Fruit fly (Drosophila melanogaster): ENCODE measurements around the gene CG3225.

The CG3225 gene

DNA sequence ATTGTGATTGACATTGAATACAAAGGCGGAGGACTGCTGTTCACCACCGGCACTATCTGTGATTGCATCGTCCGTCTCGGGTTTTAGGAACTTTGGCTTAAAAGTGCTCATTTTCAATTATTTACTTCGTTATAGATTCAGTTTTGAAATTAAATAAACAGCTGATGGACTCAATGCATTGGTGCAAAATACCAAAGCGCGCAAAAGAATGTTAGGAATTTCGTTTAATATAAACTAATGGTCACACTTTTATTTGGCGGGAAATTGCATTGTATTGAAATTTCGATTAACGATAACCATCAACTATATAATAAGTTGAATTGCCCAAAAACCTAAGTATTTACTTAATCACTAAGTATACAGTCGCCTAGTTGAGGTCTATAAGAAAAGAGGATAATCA is at the start of gene CG3225:
TSS of gene CG3225 (minus strand) at position 190 of the 400 bp plus-strand sequence.
- no peak for TF ChIP-seq noc (tag; optimal IDR thresholded peaks at IDR 0.05)

DNA sequence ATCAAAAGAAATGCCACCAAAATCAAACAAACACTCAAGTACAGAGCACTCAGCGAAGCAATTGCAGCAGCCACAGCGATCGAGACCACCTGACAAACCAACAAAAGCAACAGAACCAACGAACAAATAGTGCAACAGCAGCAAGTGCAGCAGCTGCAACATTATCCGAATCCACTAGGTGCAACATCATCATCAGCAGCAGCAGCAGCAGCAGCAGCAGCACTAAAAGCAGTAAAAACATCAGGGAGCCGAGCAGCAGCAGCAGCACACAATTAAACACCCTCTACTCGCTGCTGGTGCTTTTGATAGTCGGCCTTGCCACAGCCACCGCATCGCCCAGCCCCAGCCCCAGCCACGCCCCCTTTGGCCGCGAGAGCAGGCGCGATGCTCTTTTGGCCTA is 47.4 kb upstream of the CG3225 start:
- TF ChIP-seq noc (tag; optimal IDR thresholded peaks at IDR 0.05) = no peak

DNA sequence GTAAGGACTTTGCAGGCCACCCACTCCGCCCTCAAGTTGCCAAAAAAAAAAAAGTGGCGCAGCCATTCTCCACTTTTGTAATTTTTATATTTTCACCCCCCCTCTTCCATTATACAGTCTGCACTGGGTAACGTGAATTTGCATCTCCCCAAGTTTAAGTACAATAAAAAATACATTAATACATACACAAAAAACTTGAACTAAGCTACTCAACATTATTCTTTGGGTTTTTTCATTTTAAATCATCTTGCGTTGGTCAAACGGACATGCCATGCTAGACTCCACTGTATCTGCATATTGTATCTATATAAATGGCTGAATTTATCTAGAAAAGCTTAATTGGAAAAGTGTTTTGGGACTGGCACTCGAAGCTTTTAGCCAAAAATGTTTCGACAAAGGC is 43.5 kb upstream of the CG3225 start:
- TF ChIP-seq noc (tag; optimal IDR thresholded peaks at IDR 0.05) = no peak

DNA sequence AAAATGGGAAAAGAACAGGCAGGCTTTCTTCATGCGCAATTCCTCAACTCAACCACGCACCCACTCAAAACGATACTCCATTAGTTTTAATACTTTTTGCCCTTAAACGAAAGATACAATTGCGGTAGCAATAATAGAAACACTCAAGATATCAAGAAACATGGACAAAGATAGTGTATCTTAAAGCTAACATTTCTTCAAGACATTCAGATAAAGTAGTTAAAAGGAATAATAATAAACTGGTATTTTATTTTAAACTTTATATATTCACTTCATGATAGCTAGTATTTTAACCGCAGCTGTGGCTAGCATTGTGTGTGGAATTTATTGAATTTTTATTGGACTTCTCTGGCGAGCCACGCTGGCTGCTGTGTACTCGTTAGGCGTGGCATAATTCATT is 38.1 kb upstream of the CG3225 start:
- TF ChIP-seq noc (tag; optimal IDR thresholded peaks at IDR 0.05) = peak; percentile 17

DNA sequence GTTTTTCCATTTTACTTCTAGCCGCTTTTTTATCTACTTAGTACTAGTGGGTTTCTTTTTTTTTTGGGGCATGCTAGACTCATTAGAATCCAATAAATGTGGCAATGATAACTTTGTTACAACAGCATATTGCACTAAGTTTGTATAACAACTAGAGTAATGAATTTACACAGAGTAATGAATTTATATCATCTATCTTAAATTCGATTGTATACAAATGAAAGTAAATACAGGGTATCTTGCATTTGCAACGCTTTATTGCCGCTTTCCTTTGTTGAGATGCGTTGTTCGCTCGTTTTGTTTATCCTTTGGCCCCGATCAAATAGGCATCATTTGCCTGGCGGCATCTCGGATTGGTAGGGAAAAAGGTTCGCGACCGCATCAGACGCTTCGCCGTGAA is 36.8 kb upstream of the CG3225 start:
- TF ChIP-seq noc (tag; optimal IDR thresholded peaks at IDR 0.05) = no peak

DNA sequence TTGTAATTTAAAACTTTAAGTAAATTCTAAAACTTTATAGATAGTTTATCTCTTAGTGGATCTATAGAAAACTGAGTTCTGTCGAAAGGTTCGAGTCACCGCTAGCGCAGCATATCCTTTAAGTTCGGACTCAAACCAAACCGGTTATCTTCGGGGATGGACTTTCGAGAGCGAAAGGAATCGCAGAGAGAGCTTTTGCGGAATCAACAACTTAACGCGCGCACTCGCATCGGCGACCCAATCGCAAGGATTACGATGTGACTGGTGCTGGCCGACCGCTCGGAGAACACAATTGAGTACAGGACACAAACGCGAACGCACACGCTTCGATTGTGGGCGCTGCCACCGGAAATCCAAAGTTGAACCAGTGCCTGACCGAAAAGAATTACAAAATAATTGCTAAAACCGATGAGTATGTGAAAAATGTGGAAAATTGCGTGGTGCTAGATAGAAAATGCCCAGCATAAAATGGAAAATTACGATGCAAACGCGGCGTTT is 34.6 kb upstream of the CG3225 start, which contains the start of gene smog:
TSS of gene smog (plus strand) at position 260 of the 498 bp plus-strand sequence.
- no peak for TF ChIP-seq noc (tag; optimal IDR thresholded peaks at IDR 0.05)

DNA sequence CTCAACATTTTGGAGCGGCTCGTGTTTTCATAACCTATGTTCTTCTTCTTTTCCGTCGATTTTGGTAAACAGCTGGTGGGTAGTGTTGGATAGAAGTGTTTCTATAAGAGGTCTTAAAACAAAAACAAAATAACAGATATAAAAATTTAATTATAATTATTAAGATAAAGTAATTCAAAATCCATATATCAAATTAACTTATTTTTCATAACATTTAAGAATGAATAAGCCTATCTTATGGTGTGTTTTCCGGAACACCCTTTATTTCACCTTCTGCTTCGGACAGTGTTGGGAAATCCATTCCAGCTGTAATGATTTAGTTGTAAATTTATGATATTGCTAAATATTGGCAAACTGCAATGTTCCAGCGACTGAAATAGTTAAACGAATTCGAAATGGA is 32.3 kb upstream of the CG3225 start, which contains the start of the genes mRpS2 and Mon1:
TSS of gene mRpS2 (minus strand) at position 64 of the 400 bp plus-strand sequence.
TSS of gene Mon1 (plus strand) at position 286 of the 400 bp plus-strand sequence.
- TF ChIP-seq noc (tag; optimal IDR thresholded peaks at IDR 0.05) = peak; percentile 94

DNA sequence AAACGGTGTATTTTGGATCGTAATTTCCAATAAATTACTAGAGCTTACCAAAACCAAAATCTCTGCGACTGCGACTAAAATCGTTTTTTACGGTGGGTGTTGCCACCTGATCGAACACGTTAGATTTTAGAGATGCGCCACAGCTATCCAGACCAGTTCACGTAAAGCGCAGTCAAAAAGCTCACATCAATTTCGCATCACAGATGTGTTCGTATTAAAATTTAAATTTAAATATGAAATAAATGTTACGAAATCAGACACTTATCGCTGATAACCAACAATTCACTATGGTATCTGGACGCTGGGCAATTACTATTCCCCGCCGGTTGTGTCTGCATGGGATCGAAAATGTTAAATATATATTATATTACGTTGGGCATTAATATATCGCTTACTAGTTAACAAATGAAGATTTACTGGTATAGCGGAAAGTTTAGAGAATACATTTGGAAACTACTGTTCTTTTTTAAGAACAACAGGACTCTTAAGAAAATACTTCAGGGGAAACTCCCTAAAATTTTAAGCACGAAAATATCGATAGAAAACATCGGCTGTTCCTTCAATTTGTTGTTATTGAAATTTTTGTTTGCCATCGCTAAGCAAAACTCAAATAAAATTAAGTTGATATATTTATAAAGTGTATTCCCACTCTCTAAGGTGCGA is 29.3 kb upstream of the CG3225 start, which contains the start of the genes mxt and CG11927:
TSS of gene mxt (minus strand) at position 105 of the 663 bp plus-strand sequence.
TSS of gene CG11927 (plus strand) at position 576 of the 663 bp plus-strand sequence.
- TF ChIP-seq noc (tag; optimal IDR thresholded peaks at IDR 0.05) = no peak

DNA sequence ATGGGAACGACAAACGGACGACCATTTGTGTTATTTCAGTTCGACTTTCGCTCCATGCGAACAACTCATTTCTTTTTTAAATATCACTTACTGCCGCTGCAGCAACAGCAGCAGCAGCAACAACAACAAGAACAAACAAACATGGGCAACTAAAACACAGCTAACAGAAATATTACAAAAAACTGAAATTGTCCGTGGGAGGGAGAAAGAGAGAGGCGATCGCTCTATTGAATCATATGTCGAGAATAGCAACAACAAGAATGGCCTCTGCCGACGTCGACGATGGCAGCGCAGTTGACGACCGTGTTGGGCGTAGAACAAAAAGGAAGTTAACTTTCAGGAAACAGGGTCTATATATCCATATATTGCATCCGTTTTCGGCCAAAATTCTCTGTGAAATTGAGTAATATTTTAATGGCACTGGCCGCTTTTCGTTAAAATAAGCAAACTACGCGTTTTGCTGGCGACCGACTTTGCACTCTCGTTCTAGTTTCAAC is 28.6 kb upstream of the CG3225 start:
- no peak for TF ChIP-seq noc (tag; optimal IDR thresholded peaks at IDR 0.05)

DNA sequence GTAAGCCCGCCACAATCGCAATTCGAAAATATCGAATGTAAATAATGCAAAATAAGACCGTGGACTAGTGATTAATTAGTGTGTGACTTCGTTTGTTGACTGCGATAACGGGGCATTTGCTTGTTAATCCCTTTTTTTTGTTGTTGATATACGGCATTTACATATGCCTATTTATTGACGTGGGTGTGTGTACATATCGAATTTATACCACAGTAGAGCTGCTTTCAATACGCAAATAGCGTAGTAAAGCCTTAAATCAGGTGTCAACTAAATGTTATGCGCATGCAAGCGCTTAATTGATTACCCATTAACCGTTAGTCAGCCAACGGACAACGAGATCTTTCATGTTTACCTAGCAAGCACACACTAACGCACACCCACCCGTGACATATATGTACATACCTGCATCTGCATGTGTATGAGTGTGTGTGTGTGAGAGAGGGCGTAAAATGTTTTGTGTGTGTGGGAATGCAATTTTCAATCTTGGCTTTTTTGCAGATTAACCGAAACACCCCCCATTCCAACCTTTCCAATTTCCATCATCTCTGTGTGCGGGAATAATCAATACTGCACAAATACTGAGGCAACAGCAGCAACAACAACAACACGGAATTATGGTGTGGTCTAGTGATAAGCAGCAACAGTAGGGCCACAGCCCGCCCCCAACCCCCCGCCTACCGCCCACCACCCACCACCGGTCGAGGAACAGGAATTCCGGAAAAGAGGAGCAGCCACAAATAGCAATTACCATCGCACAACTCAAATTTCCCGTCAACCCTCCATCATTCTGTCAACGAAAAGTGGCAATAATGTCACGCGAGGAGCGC is 20.7 kb upstream of the CG3225 start:
- no peak for TF ChIP-seq noc (tag; optimal IDR thresholded peaks at IDR 0.05)

DNA sequence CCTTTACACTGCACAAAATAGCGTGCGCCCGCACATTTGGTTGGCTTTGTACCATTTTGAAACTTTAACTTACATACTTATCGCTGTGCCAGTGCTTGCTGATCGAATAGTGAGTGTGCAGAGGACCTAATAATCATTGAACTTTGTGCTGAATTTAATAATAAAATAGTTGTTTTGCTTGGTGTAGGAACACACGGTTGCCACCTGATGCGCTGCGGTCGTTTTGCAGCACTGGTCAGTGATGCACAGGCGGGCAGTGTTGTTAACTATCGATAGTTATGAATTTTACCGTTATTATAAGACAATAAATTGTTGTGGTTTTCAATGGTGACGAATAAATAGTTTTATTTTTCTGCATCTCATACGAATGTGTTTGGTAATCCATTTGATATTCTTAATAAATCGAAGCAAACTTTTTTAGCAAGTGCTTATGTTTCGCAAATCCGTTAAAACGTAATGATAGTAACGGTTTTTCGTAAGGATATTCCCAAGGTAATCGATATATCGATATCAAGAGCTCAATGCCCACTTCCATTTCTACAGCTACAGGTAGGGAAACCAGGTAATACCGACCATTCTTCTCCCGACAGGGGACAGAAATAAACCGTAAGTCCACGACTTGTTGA is 19.8 kb upstream of the CG3225 start, which contains the start of the genes tank and CG12194:
TSS of gene tank (minus strand) at position 228 of the 626 bp plus-strand sequence.
TSS of gene CG12194 (plus strand) at position 576 of the 626 bp plus-strand sequence.
- TF ChIP-seq noc (tag; optimal IDR thresholded peaks at IDR 0.05) = peak; percentile 89

DNA sequence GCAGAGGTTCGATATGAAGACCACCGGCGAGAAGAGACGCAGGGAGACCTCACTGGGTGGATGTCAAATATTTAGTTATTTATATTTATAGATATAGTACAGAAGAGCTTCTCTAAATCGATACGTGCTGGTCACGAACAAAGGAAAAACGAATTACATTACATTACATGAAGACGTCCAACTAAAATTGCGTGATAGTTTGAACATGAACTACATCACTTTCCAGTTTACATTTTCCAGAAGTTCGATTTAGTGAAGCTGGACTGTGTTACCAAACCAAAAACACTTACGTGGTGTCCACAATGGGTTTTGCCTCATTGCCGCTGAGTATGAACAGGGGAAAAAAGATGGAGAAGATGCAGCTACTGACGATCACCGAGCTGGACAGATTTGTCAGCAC is 18.1 kb upstream of the CG3225 start:
- no peak for TF ChIP-seq noc (tag; optimal IDR thresholded peaks at IDR 0.05)

DNA sequence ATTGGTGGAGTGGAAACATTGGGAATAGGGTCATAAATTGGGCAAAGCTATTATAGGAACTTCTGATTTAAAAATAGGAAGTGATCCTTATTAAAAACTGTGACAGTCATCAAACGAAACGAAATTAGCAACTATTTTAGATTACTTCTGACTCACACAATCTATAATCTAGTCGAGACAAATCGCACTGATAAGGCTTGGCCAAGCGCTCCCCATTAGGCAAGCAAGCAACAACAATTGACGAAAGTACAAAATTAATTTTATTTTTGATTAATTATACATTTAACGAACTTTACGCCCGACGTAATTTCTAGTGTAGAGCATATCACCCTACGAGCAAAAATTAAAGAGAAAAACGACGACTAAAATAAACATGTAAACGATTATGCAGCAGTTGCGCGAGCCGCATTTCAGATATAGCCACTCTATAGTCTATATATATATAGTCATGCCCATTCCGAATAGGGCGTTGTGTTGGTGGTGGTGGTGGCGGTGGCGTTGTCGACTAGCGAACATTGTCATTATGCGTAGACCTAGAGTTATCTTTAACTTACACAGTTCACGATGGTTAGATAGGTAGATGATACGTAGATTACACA is 17.1 kb upstream of the CG3225 start, which contains the start of gene Ir25a:
TSS of gene Ir25a (minus strand) at position 210 of the 599 bp plus-strand sequence.
- peak; percentile 9 for TF ChIP-seq noc (tag; optimal IDR thresholded peaks at IDR 0.05)

DNA sequence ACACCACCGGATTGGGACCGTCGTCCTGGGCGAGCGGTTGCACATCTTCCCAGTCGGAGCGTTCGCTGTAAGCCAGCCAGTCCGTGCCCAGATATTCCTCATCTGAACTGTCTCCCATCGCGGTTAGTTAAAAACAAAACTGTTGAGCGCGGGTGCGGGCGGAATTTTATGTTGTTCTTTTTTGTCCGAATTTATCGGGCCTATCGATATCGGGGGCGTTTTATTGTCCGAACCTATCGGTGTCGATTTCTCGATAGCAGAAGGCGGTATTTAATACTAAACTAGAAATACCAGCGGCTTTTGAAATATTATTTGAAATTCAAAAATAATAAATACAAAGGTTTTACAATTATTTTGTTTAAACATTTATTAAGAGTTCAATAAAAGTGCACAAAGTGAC is 12.4 kb upstream of the CG3225 start, which contains the start of gene Fnta:
TSS of gene Fnta (minus strand) at position 204 of the 400 bp plus-strand sequence.
- TF ChIP-seq noc (tag; optimal IDR thresholded peaks at IDR 0.05) = no peak

DNA sequence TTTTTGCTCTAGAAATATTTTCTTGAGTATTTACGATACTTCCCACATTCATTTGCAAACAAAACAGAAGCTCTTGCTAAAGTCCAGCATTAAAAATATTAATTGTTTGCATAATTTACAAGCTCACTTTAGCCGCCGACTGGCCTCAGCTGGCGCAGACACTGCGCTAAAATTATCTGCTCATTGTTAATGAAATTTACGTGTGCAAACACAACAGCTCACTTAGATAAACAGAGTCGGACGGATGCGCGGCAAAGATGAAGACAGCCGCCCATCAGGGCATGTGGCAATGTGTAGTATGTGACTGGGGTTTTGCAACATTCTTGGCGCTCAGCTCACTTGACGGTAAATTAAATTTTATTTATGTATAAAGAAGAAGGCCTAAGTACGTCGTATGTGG is 11.0 kb upstream of the CG3225 start:
- TF ChIP-seq noc (tag; optimal IDR thresholded peaks at IDR 0.05) = peak; percentile 69

All from whole organism, larva.